Worm (Caenorhabditis elegans): ENCODE measurements around the gene str-41.

The str-41 gene

ce11 chrV:7389771-7390170 lies 22.0 kb upstream of the str-41 start, which contains the start of gene C02H6.1:
Gene C02H6.1 (minus strand): TSS chrV:7389871.
- TF ChIP-seq alr-1 (tag; optimal IDR thresholded peaks at IDR 0.05; ENCODE audit: borderline replicate concordance) (no peak), swsn-7 (tag; optimal IDR thresholded peaks at IDR 0.05) (no peak), ceh-90 (tag; optimal IDR thresholded peaks at IDR 0.05) (no peak), aha-1 (tag; optimal IDR thresholded peaks at IDR 0.05) (no peak), hpl-2 (GFP tag; optimal IDR thresholded peaks at IDR 0.05) (no peak), fkh-10 (GFP tag; optimal IDR thresholded peaks at IDR 0.05) (no peak)

- TF ChIP-seq aly-2 (tag; optimal IDR thresholded peaks at IDR 0.05) (no peak), efl-1 (optimal IDR thresholded peaks at IDR 0.05) (no peak), efl-1 (GFP tag; optimal IDR thresholded peaks at IDR 0.05 in 1 of 2) (peak in 1 of 2 experiments; percentile 19), F16B12.6 (tag; optimal IDR thresholded peaks at IDR 0.05) (no peak), nhr-20 (tag; optimal IDR thresholded peaks at IDR 0.05) (no peak), elt-2 (tag; optimal IDR thresholded peaks at IDR 0.05) (peak; percentile 3), mef-2 (tag; optimal IDR thresholded peaks at IDR 0.05) (no peak), irx-1 (tag; optimal IDR thresholded peaks at IDR 0.05) (no peak), pag-3 (tag; optimal IDR thresholded peaks at IDR 0.05; ENCODE audit: borderline replicate concordance, insufficient read depth) (no peak)
Observed at ce11 chrV:7391933-7392332, 19.9 kb upstream of the str-41 start, which contains the start of gene fbxa-105. Gene fbxa-105 (minus strand): TSS chrV:7392029.

- no peak for TF ChIP-seq sox-4 (tag; optimal IDR thresholded peaks at IDR 0.05)
Observed at ce11 chrV:7395359-7395758, 16.4 kb upstream of the str-41 start, which contains the start of gene srx-9. Gene srx-9 (minus strand): TSS chrV:7395459.

ce11 chrV:7399202-7399601 lies 12.6 kb upstream of the str-41 start, which contains the start of gene gst-41:
Gene gst-41 (minus strand): TSS chrV:7399302.
- TF ChIP-seq nhr-11 (tag; optimal IDR thresholded peaks at IDR 0.05) (no peak), dsc-1 (tag; optimal IDR thresholded peaks at IDR 0.05) (no peak), mab-9 (GFP tag; IDR thresholded peaks at IDR 0.05) (no peak), nhr-71 (tag; optimal IDR thresholded peaks at IDR 0.05) (no peak), grh-1 (GFP tag; IDR thresholded peaks at IDR 0.05) (no peak), nhr-90 (tag; optimal IDR thresholded peaks at IDR 0.05; ENCODE audit: poor library complexity) (no peak), isw-1 (GFP tag; IDR thresholded peaks at IDR 0.05) (no peak), hlh-4 (tag; optimal IDR thresholded peaks at IDR 0.05) (no peak), vab-15 (tag; optimal IDR thresholded peaks at IDR 0.05) (no peak), pqm-1 (tag; optimal IDR thresholded peaks at IDR 0.05) (no peak), pax-3 (tag; optimal IDR thresholded peaks at IDR 0.05) (no peak), sup-37 (GFP tag; optimal IDR thresholded peaks at IDR 0.05) (no peak), nhr-237 (tag; optimal IDR thresholded peaks at IDR 0.05) (no peak), pag-3 (tag; optimal IDR thresholded peaks at IDR 0.05; ENCODE audit: borderline replicate concordance, insufficient read depth) (no peak), aha-1 (tag; optimal IDR thresholded peaks at IDR 0.05) (no peak), ztf-4 (tag; optimal IDR thresholded peaks at IDR 0.05) (no peak), nhr-84 (tag; optimal IDR thresholded peaks at IDR 0.05) (no peak)

ce11 chrV:7400095-7400494 lies 11.7 kb upstream of the str-41 start, which contains the start of gene cnc-9:
Gene cnc-9 (minus strand): TSS chrV:7400195.
- TF ChIP-seq efl-1 (optimal IDR thresholded peaks at IDR 0.05) (no peak), efl-1 (GFP tag; optimal IDR thresholded peaks at IDR 0.05 in 1 of 2) (peak in 1 of 2 experiments; percentile 4), skn-1 (tag; optimal IDR thresholded peaks at IDR 0.05) (no peak), ets-5 (GFP tag; IDR thresholded peaks at IDR 0.05) (no peak)

ce11 chrV:7400588-7400987 lies 11.2 kb upstream of the str-41 start, which contains the start of gene srx-60:
Gene srx-60 (plus strand): TSS chrV:7400888.
- TF ChIP-seq mef-2 (tag; optimal IDR thresholded peaks at IDR 0.05), result no peak
- no peak for TF ChIP-seq ztf-4 (tag; optimal IDR thresholded peaks at IDR 0.05)
- TF ChIP-seq mdl-1 (tag; optimal IDR thresholded peaks at IDR 0.05), result no peak
- no peak for TF ChIP-seq efl-1 (optimal IDR thresholded peaks at IDR 0.05)
- no peak for TF ChIP-seq efl-1 (GFP tag; optimal IDR thresholded peaks at IDR 0.05 in 1 of 2)
- no peak for TF ChIP-seq isw-1 (GFP tag; IDR thresholded peaks at IDR 0.05)
- TF ChIP-seq unc-130 (tag; optimal IDR thresholded peaks at IDR 0.05), result no peak
- TF ChIP-seq pax-3 (tag; optimal IDR thresholded peaks at IDR 0.05), result no peak
